Fruit fly (Drosophila melanogaster) whole organism, embryonic: ENCODE results near the gene CG9522.
A peak's percentile ranks its signal among the peaks of the same experiment; 100 is the strongest.

Experiments used
- Adf1 ChIP-seq: fragments of 200-800 bp; sonication (Bioruptor generic); IDR thresholded peaks from 2 replicates; pipeline ENCODE4 v1.3.6; 2022; ENCODE audit warnings: missing biosample characterization, missing genetic modification characterization
- Asciz ChIP-seq: fragments of 200-800 bp; sonication (Bioruptor generic); optimal IDR thresholded peaks from 2 replicates; lab custom pipeline; 2017; ENCODE audit warnings: missing biosample characterization, mild to moderate bottlenecking, missing genetic modification characterization, missing genetic modification reagents
- CG12219 ChIP-seq: fragments of 200-800 bp; sonication (Bioruptor generic); optimal IDR thresholded peaks from 3 replicates; lab custom pipeline; 2018; ENCODE audit warnings: missing biosample characterization, mild to moderate bottlenecking, missing genetic modification characterization
- CG18619 ChIP-seq: fragments of 200-800 bp; sonication (Bioruptor generic); optimal IDR thresholded peaks from 3 replicates; lab custom pipeline; 2017; ENCODE audit warnings: missing biosample characterization, mild to moderate bottlenecking, missing genetic modification characterization
- CG18764 ChIP-seq: fragments of 200-800 bp; sonication (Bioruptor generic); optimal IDR thresholded peaks from 3 replicates; lab custom pipeline; 2016; ENCODE audit warnings: missing biosample characterization, missing genetic modification characterization
- CG2678 ChIP-seq: fragments of 200-800 bp; sonication (Bioruptor generic); optimal IDR thresholded peaks from 3 replicates; lab custom pipeline; 2019; ENCODE audit warnings: missing biosample characterization, mild to moderate bottlenecking, missing genetic modification characterization, moderate library complexity
- CG30403 ChIP-seq: fragments of 200-800 bp; sonication (Bioruptor generic); optimal IDR thresholded peaks from 3 replicates; lab custom pipeline; 2016; ENCODE audit warnings: missing biosample characterization, missing genetic modification characterization
- CG31388 ChIP-seq: fragments of 200-800 bp; sonication (Bioruptor generic); optimal IDR thresholded peaks from 2 replicates; lab custom pipeline; 2016; ENCODE audit warnings: missing biosample characterization, missing genetic modification characterization
- CG34224 ChIP-seq: fragments of 200-800 bp; sonication (Bioruptor generic); IDR thresholded peaks from 3 replicates; pipeline ENCODE4 v1.3.6; 2022; ENCODE audit warnings: missing biosample characterization, missing genetic modification characterization; ENCODE audit not compliant: partially characterized antibody
- CG4282 ChIP-seq: fragments of 200-800 bp; sonication (Bioruptor generic); optimal IDR thresholded peaks from 2 replicates; lab custom pipeline; 2016; ENCODE audit warnings: missing biosample characterization, missing genetic modification characterization
- CG5953 ChIP-seq: fragments of 200-800 bp; sonication (Bioruptor generic); IDR thresholded peaks from 2 replicates; pipeline ENCODE4 v1.3.6; 2022; ENCODE audit warnings: missing biosample characterization, missing genetic modification characterization
- CG7556 ChIP-seq: fragments of 200-800 bp; sonication (Bioruptor generic); optimal IDR thresholded peaks from 2 replicates; lab custom pipeline; 2017; ENCODE audit warnings: missing biosample characterization, mild to moderate bottlenecking, missing genetic modification characterization
- CG8281 ChIP-seq: fragments of 200-800 bp; sonication (Bioruptor generic); optimal IDR thresholded peaks from 2 replicates; lab custom pipeline; 2018; ENCODE audit warnings: missing biosample characterization, mild to moderate bottlenecking, missing genetic modification characterization, moderate library complexity
- CG8388 ChIP-seq: fragments of 200-800 bp; sonication (Bioruptor generic); optimal IDR thresholded peaks from 2 replicates; lab custom pipeline; 2019; ENCODE audit warnings: missing biosample characterization, mild to moderate bottlenecking, missing genetic modification characterization, moderate library complexity
- Dll ChIP-seq: fragments of 200-800 bp; sonication (Bioruptor generic); IDR thresholded peaks from 4 replicates; pipeline ENCODE4 v1.3.6; 2022; ENCODE audit warnings: missing biosample characterization, missing genetic modification characterization; ENCODE audit not compliant: partially characterized antibody
- Drgx ChIP-seq: fragments of 200-800 bp; sonication (Bioruptor generic); IDR thresholded peaks from 2 replicates; pipeline ENCODE4 v1.3.6; 2022; ENCODE audit warnings: missing biosample characterization, missing genetic modification characterization
- Elba2 ChIP-seq: fragments of 200-800 bp; sonication (Bioruptor generic); optimal IDR thresholded peaks from 3 replicates; lab custom pipeline; 2016; ENCODE audit warnings: missing biosample characterization, missing genetic modification characterization
- Ets97D ChIP-seq: fragments of 200-800 bp; sonication (Bioruptor generic); optimal IDR thresholded peaks from 3 replicates; lab custom pipeline; 2016; ENCODE audit warnings: missing biosample characterization, missing genetic modification characterization
- GATAe ChIP-seq: fragments of 200-800 bp; sonication (Bioruptor generic); conservative IDR thresholded peaks from 2 replicates; pipeline ENCODE4 v1.3.6; 2022; ENCODE audit warnings: missing biosample characterization, missing genetic modification characterization
- HHEX ChIP-seq: fragments of 200-800 bp; sonication (Bioruptor generic); optimal IDR thresholded peaks from 3 replicates; lab custom pipeline; 2017; ENCODE audit warnings: missing biosample characterization, mild to moderate bottlenecking, missing genetic modification characterization, missing genetic modification reagents
- Hey ChIP-seq: fragments of 200-800 bp; sonication (Bioruptor generic); optimal IDR thresholded peaks from 3 replicates; lab custom pipeline; 2018; ENCODE audit warnings: missing biosample characterization, mild to moderate bottlenecking, missing genetic modification characterization
- Hmr ChIP-seq: fragments of 200-800 bp; sonication (Bioruptor generic); optimal IDR thresholded peaks from 3 replicates; lab custom pipeline; 2017; ENCODE audit warnings: mild to moderate bottlenecking, missing biosample characterization, missing genetic modification reagents, missing genetic modification characterization
- Mes4 ChIP-seq: fragments of 200-800 bp; sonication (Bioruptor generic); optimal IDR thresholded peaks from 2 replicates; lab custom pipeline; 2016; ENCODE audit warnings: missing biosample characterization, missing genetic modification characterization
- Spps ChIP-seq: fragments of 200-800 bp; sonication (Bioruptor generic); optimal IDR thresholded peaks from 2 replicates; lab custom pipeline; 2018; ENCODE audit warnings: missing biosample characterization, mild to moderate bottlenecking, missing genetic modification characterization
- Ssrp ChIP-seq: fragments of 200-800 bp; sonication (Bioruptor generic); optimal IDR thresholded peaks from 2 replicates; lab custom pipeline; 2018; ENCODE audit warnings: missing biosample characterization, mild to moderate bottlenecking, missing genetic modification characterization, moderate library complexity
- Usf ChIP-seq: fragments of 200-800 bp; sonication (Bioruptor generic); optimal IDR thresholded peaks from 2 replicates; lab custom pipeline; 2017; ENCODE audit warnings: missing genotype, missing biosample characterization, missing genetic modification characterization
- ara ChIP-seq: fragments of 200-800 bp; sonication (Bioruptor generic); IDR thresholded peaks from 2 replicates; pipeline ENCODE4 v1.3.6; 2022; ENCODE audit warnings: missing biosample characterization, missing genetic modification characterization
- bigmax ChIP-seq: fragments of 200-800 bp; sonication (Bioruptor generic); optimal IDR thresholded peaks from 2 replicates; lab custom pipeline; 2018; ENCODE audit warnings: missing biosample characterization, mild to moderate bottlenecking, missing genetic modification characterization
- bsh ChIP-seq, 2 experiments: fragments of 200-800 bp; sonication (Bioruptor generic); optimal IDR thresholded peaks; 2 replicates each; lab custom pipeline; 2017 to 2018; ENCODE audit warnings: mild to moderate bottlenecking in 2 of 2, missing biosample characterization in 2 of 2, missing genetic modification characterization in 2 of 2, moderate library complexity in 1 of 2
- btn ChIP-seq: fragments of 200-800 bp; sonication (Bioruptor generic); optimal IDR thresholded peaks from 2 replicates; lab custom pipeline; 2016; ENCODE audit warnings: missing biosample characterization, missing genetic modification characterization
- ci ChIP-seq: fragments of 200-800 bp; sonication (Bioruptor generic); IDR thresholded peaks from 3 replicates; pipeline ENCODE4 v1.3.6; 2022; ENCODE audit warnings: missing biosample characterization, missing genetic modification characterization
- dan ChIP-seq: fragments of 200-800 bp; sonication (Bioruptor generic); IDR thresholded peaks from 2 replicates; pipeline ENCODE4 v1.3.6; 2022; ENCODE audit warnings: missing biosample characterization, missing genetic modification characterization
- dati ChIP-seq: fragments of 200-800 bp; sonication (Bioruptor generic); IDR thresholded peaks from 2 replicates; pipeline ENCODE4 v1.3.6; 2022; ENCODE audit warnings: missing biosample characterization, missing genetic modification characterization
- dpn ChIP-seq, 2 experiments: fragments of 200-800 bp; sonication (Bioruptor generic); optimal IDR thresholded peaks; 3 replicates each; lab custom pipeline; 2016; ENCODE audit warnings: missing biosample characterization in 2 of 2, missing genetic modification characterization in 2 of 2
- esg ChIP-seq: fragments of 200-800 bp; sonication (Bioruptor generic); conservative IDR thresholded peaks from 2 replicates; pipeline ENCODE4 v1.3.6; 2022; ENCODE audit warnings: missing biosample characterization, missing genetic modification characterization
- her ChIP-seq: fragments of 200-800 bp; sonication (Bioruptor generic); optimal IDR thresholded peaks from 2 replicates; lab custom pipeline; 2016; ENCODE audit warnings: missing biosample characterization, missing genetic modification characterization
- lab ChIP-seq: fragments of 200-800 bp; sonication (Bioruptor generic); optimal IDR thresholded peaks from 3 replicates; lab custom pipeline; 2017; ENCODE audit warnings: missing biosample characterization, missing genetic modification characterization, mild to moderate bottlenecking, moderate library complexity, missing genetic modification reagents
- lmd ChIP-seq: fragments of 200-800 bp; sonication (Bioruptor generic); IDR thresholded peaks from 2 replicates; pipeline ENCODE4 v1.3.6; 2022; ENCODE audit warnings: missing biosample characterization, missing genetic modification characterization
- nom ChIP-seq: fragments of 200-800 bp; sonication (Bioruptor generic); optimal IDR thresholded peaks from 2 replicates; lab custom pipeline; 2017; ENCODE audit warnings: missing biosample characterization, missing genetic modification characterization, mild to moderate bottlenecking, moderate library complexity, missing genetic modification reagents
- peb ChIP-seq: fragments of 200-800 bp; sonication (Bioruptor generic); IDR thresholded peaks from 2 replicates; pipeline ENCODE4 v1.3.6; 2022; ENCODE audit warnings: missing biosample characterization, missing genetic modification characterization
- pfk ChIP-seq: fragments of 200-800 bp; sonication (Bioruptor generic); optimal IDR thresholded peaks from 2 replicates; lab custom pipeline; 2018; ENCODE audit warnings: missing biosample characterization, mild to moderate bottlenecking, missing genetic modification characterization, moderate library complexity
- row ChIP-seq: fragments of 200-800 bp; sonication (Bioruptor generic); IDR thresholded peaks from 3 replicates; pipeline ENCODE4 v1.3.6; 2022; ENCODE audit warnings: missing biosample characterization, missing genetic modification characterization
- slbo ChIP-seq: fragments of 200-800 bp; sonication (Bioruptor generic); IDR thresholded peaks from 2 replicates; pipeline ENCODE4 v1.3.6; 2022; ENCODE audit warnings: missing biosample characterization, missing genetic modification characterization
- sob ChIP-seq: fragments of 200-800 bp; sonication (Bioruptor generic); IDR thresholded peaks from 2 replicates; pipeline ENCODE4 v1.3.6; 2022; ENCODE audit warnings: missing biosample characterization, missing genetic modification characterization
- sr ChIP-seq: fragments of 200-800 bp; sonication (Bioruptor generic); IDR thresholded peaks from 3 replicates; pipeline ENCODE4 v1.3.6; 2022; ENCODE audit warnings: missing biosample characterization, missing genetic modification characterization
- tll ChIP-seq, 2 experiments: fragments of 200-800 bp in 1 of 2; fragments of >200 bp in 1 of 2; sonication (Bioruptor generic) in 1 of 2; optimal IDR thresholded peaks; 2 replicates each; lab custom pipeline; 2017 to 2019; ENCODE audit warnings: missing biosample characterization in 2 of 2, missing genetic modification characterization in 2 of 2, mild to moderate bottlenecking in 1 of 2, moderate library complexity in 1 of 2
- trem ChIP-seq: fragments of 200-800 bp; optimal IDR thresholded peaks from 3 replicates; lab custom pipeline; 2019; ENCODE audit warnings: missing biosample characterization, mild to moderate bottlenecking, missing genetic modification characterization, moderate library complexity
- ttk ChIP-seq: fragments of 200-800 bp; sonication (Bioruptor generic); IDR thresholded peaks from 2 replicates; pipeline ENCODE4 v2.1.2; 2022; ENCODE audit warnings: missing biosample characterization, missing genetic modification characterization
- zf30C ChIP-seq: fragments of 200-800 bp; sonication (Bioruptor generic); optimal IDR thresholded peaks from 3 replicates; lab custom pipeline; 2018; ENCODE audit warnings: missing biosample characterization, mild to moderate bottlenecking, missing genetic modification characterization
- zfh1 ChIP-seq: fragments of 200-800 bp; sonication (Bioruptor generic); IDR thresholded peaks from 3 replicates; pipeline ENCODE4 v1.3.6; 2022; ENCODE audit warnings: missing biosample characterization, missing genetic modification characterization

The CG9522 gene

dm6 chrX:14841893-14842505 is 6.6 kb downstream of the CG9522 start (continued):
- no peak for TF ChIP-seq Ssrp (tag; lab: Kevin White, UChicago)
- TF ChIP-seq Drgx (GFP tag; lab: Robert Waterston, UW), result no peak
- no peak for TF ChIP-seq btn
- no peak for TF ChIP-seq CG30403 (GFP tag; lab: Kevin White, UChicago)
- no peak for TF ChIP-seq CG18619 (GFP tag; lab: Kevin White, UChicago)
- TF ChIP-seq ara (GFP tag; lab: Robert Waterston, UW), result no peak
- TF ChIP-seq bigmax, result no peak
- TF ChIP-seq Usf, result no peak
- peak; percentile 47 for TF ChIP-seq Ets97D (GFP tag; lab: Kevin White, UChicago)
- TF ChIP-seq GATAe, result no peak
- no peak for TF ChIP-seq lmd (GFP tag; lab: Robert Waterston, UW)
- no peak for TF ChIP-seq HHEX (GFP tag; lab: Kevin White, UChicago)
- TF ChIP-seq Mes4 (GFP tag; lab: Kevin White, UChicago), result no peak
- TF ChIP-seq row (GFP tag; lab: Robert Waterston, UW), result peak; percentile 28; the same call in 2 of the 3 replicates
- peak; percentile 40 for TF ChIP-seq zf30C (GFP tag; lab: Kevin White, UChicago)
- peak; percentile 28 for TF ChIP-seq Hmr
- TF ChIP-seq sob (GFP tag; lab: Robert Waterston, UW), result 0 out of 2 replicates have a peak, but pooled peaks have one; percentile 15
- no peak for TF ChIP-seq CG7556 (GFP tag; lab: Kevin White, UChicago)
- no peak for TF ChIP-seq CG8281
- no peak for TF ChIP-seq Spps (tag; lab: Kevin White, UChicago)
- TF ChIP-seq CG31388 (GFP tag; lab: Kevin White, UChicago), result no peak
- no peak for TF ChIP-seq her (GFP tag; lab: Kevin White, UChicago)
- TF ChIP-seq CG34224 (GFP tag; lab: Robert Waterston, UW), result no peak
- TF ChIP-seq bsh (GFP tag; optimal IDR thresholded peaks at IDR 0.05; lab: Kevin White, UChicago), result peak in 1 of 2 experiments; percentile 21
- peak; percentile 42 for TF ChIP-seq CG8388 (GFP tag; lab: Kevin White, UChicago)
- TF ChIP-seq CG18764 (GFP tag; lab: Kevin White, UChicago), result no peak
- peak in 1 of 2 experiments; percentile 2 for TF ChIP-seq dpn (GFP tag; optimal IDR thresholded peaks at IDR 0.05; lab: Kevin White, UChicago)
- TF ChIP-seq CG12219 (GFP tag; lab: Kevin White, UChicago), result no peak
- TF ChIP-seq esg (GFP tag; lab: Robert Waterston, UW), result no peak
- no peak for TF ChIP-seq slbo (GFP tag; lab: Robert Waterston, UW)
- TF ChIP-seq Adf1 (GFP tag; lab: Robert Waterston, UW), result no peak
- TF ChIP-seq sr, result no peak
- TF ChIP-seq tll (GFP tag; optimal IDR thresholded peaks at IDR 0.05; lab: Kevin White, UChicago), result no peak
- no peak for TF ChIP-seq dan (GFP tag; lab: Robert Waterston, UW)
- no peak for TF ChIP-seq ttk (GFP tag; lab: Robert Waterston, UW)
- peak; percentile 8 for TF ChIP-seq CG2678 (tag; lab: Kevin White, UChicago)
- no peak for TF ChIP-seq peb (GFP tag; lab: Robert Waterston, UW)
- TF ChIP-seq zfh1 (GFP tag; lab: Robert Waterston, UW), result peak; percentile 34; the same call in 1 of the 3 replicates
- peak; percentile 56; the same call in 1 of the 3 replicates for TF ChIP-seq ci (GFP tag; lab: Robert Waterston, UW)
- TF ChIP-seq lab (GFP tag; lab: Kevin White, UChicago), result peak; percentile 32
- no peak for TF ChIP-seq Asciz
- no peak for TF ChIP-seq Hey (tag; lab: Kevin White, UChicago)
- TF ChIP-seq Elba2, result no peak
- TF ChIP-seq Dll (GFP tag; lab: Robert Waterston, UW), result no peak
- TF ChIP-seq pfk (GFP tag; lab: Kevin White, UChicago), result no peak
- TF ChIP-seq CG4282 (GFP tag; lab: Kevin White, UChicago), result no peak
- TF ChIP-seq nom, result no peak
- no peak for TF ChIP-seq dati (GFP tag; lab: Robert Waterston, UW)
- TF ChIP-seq CG5953 (GFP tag; lab: Robert Waterston, UW), result no peak
- TF ChIP-seq trem, result no peak
